Fruit fly (Drosophila melanogaster) Kc167 (cell line): ENCODE data around the gene CG42554.

Experiments used
- Myc ChIP-seq: fragments of >200 bp; optimal IDR thresholded peaks from 2 replicates; lab custom pipeline; 2017; ENCODE audit warnings: missing external identifiers
- Sin3A ChIP-seq: fragments of >200 bp; optimal IDR thresholded peaks from 2 replicates; lab custom pipeline; 2018; ENCODE audit warnings: missing external identifiers
- h ChIP-seq: fragments of >200 bp; optimal IDR thresholded peaks from 3 replicates; lab custom pipeline; 2018; ENCODE audit warnings: missing external identifiers
- insv ChIP-seq: fragments of >200 bp; optimal IDR thresholded peaks from 3 replicates; lab custom pipeline; 2018; ENCODE audit warnings: missing external identifiers
- psq ChIP-seq: fragments of >200 bp; optimal IDR thresholded peaks from 2 replicates; lab custom pipeline; 2017; ENCODE audit warnings: missing external identifiers
- ttk ChIP-seq: sonication (Bioruptor generic); optimal IDR thresholded peaks from 2 replicates; lab custom pipeline; 2017; ENCODE audit warnings: missing external identifiers

Gene CG42554

dm6 chr3L:813229-813837 lies 22.1 kb upstream of the CG42554 start:
- TF ChIP-seq ttk (no peak), Myc (no peak), psq (no peak), Sin3A (no peak), h (lab: Kevin White, UChicago) (no peak), insv (lab: Kevin White, UChicago) (no peak)

- TF ChIP-seq h (lab: Kevin White, UChicago) (no peak), psq (no peak), Sin3A (no peak), insv (lab: Kevin White, UChicago) (no peak), Myc (no peak), ttk (no peak)
These were observed 21.6 kb upstream of the CG42554 start for dm6 chr3L:813911-814310.

- TF ChIP-seq Sin3A (no peak), ttk (no peak), psq (no peak), insv (lab: Kevin White, UChicago) (no peak)
These were observed 20.0 kb upstream of the CG42554 start for dm6 chr3L:815234-816200.

- TF ChIP-seq Sin3A = no peak
- no peak for TF ChIP-seq psq
- no peak for TF ChIP-seq h (lab: Kevin White, UChicago)
These were observed 17.8 kb upstream of the CG42554 start for dm6 chr3L:817708-818107.

- TF ChIP-seq ttk = no peak
- no peak for TF ChIP-seq psq
- TF ChIP-seq Sin3A = no peak
- TF ChIP-seq insv (lab: Kevin White, UChicago) = no peak
- no peak for TF ChIP-seq h (lab: Kevin White, UChicago)
- TF ChIP-seq Myc = no peak
These were observed 16.9 kb upstream of the CG42554 start for dm6 chr3L:818438-819138.

- TF ChIP-seq ttk = no peak
These were observed 16.1 kb upstream of the CG42554 start for dm6 chr3L:819297-819886.

dm6 chr3L:820332-820731 lies 15.2 kb upstream of the CG42554 start:
- TF ChIP-seq Sin3A (no peak), insv (lab: Kevin White, UChicago) (no peak), h (lab: Kevin White, UChicago) (no peak), Myc (no peak), psq (no peak), ttk (no peak)

dm6 chr3L:820975-821598 lies 14.4 kb upstream of the CG42554 start:
- TF ChIP-seq psq (no peak), h (lab: Kevin White, UChicago) (no peak), insv (lab: Kevin White, UChicago) (no peak), Sin3A (no peak), Myc (no peak)

- TF ChIP-seq h (lab: Kevin White, UChicago) (no peak), Sin3A (no peak), Myc (no peak), psq (no peak), ttk (no peak), insv (lab: Kevin White, UChicago) (no peak)
These were observed 13.5 kb upstream of the CG42554 start for dm6 chr3L:821951-822350.

- no peak for TF ChIP-seq insv (lab: Kevin White, UChicago)
- no peak for TF ChIP-seq Myc
- TF ChIP-seq ttk = no peak
- TF ChIP-seq psq = no peak
- TF ChIP-seq Sin3A = no peak
- TF ChIP-seq h (lab: Kevin White, UChicago) = no peak
These were observed 12.9 kb upstream of the CG42554 start for dm6 chr3L:822619-823018.

- TF ChIP-seq psq (no peak), insv (lab: Kevin White, UChicago) (no peak), ttk (no peak), h (lab: Kevin White, UChicago) (no peak), Myc (no peak), Sin3A (no peak)
These were observed 11.9 kb upstream of the CG42554 start for dm6 chr3L:823597-823996.

dm6 chr3L:824444-824843 lies 11.0 kb upstream of the CG42554 start:
- TF ChIP-seq h (lab: Kevin White, UChicago) = no peak
- TF ChIP-seq Sin3A = no peak
- no peak for TF ChIP-seq Myc
- no peak for TF ChIP-seq insv (lab: Kevin White, UChicago)
- TF ChIP-seq ttk = no peak
- no peak for TF ChIP-seq psq
